Fruit fly (Drosophila melanogaster) whole organism, prepupa: ENCODE results near the gene RabX6.

Experiments
- Blimp-1 ChIP-seq: fragments of 200-800 bp; sonication (Bioruptor generic); optimal IDR thresholded peaks from 3 replicates; lab custom pipeline; 2017; ENCODE audit warnings: missing biosample characterization, missing genetic modification characterization, mild to moderate bottlenecking, moderate library complexity, missing genetic modification reagents
- CG10631 ChIP-seq: fragments of 200-800 bp; sonication (Bioruptor generic); optimal IDR thresholded peaks from 2 replicates; lab custom pipeline; 2016; ENCODE audit warnings: missing biosample characterization, missing genetic modification characterization
- CG10669 ChIP-seq: fragments of 200-800 bp; sonication (Bioruptor generic); optimal IDR thresholded peaks from 3 replicates; lab custom pipeline; 2018; ENCODE audit warnings: missing biosample characterization, mild to moderate bottlenecking, missing genetic modification characterization, moderate library complexity
- CG11294 ChIP-seq: fragments of 200-800 bp; sonication (Bioruptor generic); IDR thresholded peaks from 2 replicates; pipeline ENCODE4 v1.3.6; 2022; ENCODE audit warnings: missing biosample characterization, missing genetic modification characterization
- CG11762 ChIP-seq: fragments of 200-800 bp; sonication (Bioruptor generic); optimal IDR thresholded peaks from 3 replicates; lab custom pipeline; 2016; ENCODE audit warnings: missing biosample characterization, missing genetic modification characterization; ENCODE audit not compliant: insufficient read depth
- CG11902 ChIP-seq: fragments of 200-800 bp; sonication (Bioruptor generic); optimal IDR thresholded peaks from 3 replicates; lab custom pipeline; 2016; ENCODE audit warnings: missing biosample characterization, missing genetic modification characterization
- CG15336 ChIP-seq: fragments of 200-800 bp; sonication (Bioruptor generic); IDR thresholded peaks from 2 replicates; pipeline ENCODE4 v1.3.6; 2022; ENCODE audit warnings: missing biosample characterization, missing genetic modification characterization
- CG16779 ChIP-seq: fragments of 200-800 bp; sonication (Bioruptor generic); optimal IDR thresholded peaks from 3 replicates; lab custom pipeline; 2017; ENCODE audit warnings: missing biosample characterization, mild to moderate bottlenecking, missing genetic modification characterization
- CG3032 ChIP-seq: fragments of 200-800 bp; optimal IDR thresholded peaks from 2 replicates; lab custom pipeline; 2019; ENCODE audit warnings: missing biosample characterization, mild to moderate bottlenecking, missing genetic modification characterization, moderate library complexity
- CG31627 ChIP-seq: fragments of 200-800 bp; sonication (Bioruptor generic); optimal IDR thresholded peaks from 3 replicates; lab custom pipeline; 2016; ENCODE audit warnings: missing biosample characterization, missing genetic modification characterization
- CG3919 ChIP-seq: fragments of 200-800 bp; sonication (Bioruptor generic); optimal IDR thresholded peaks from 3 replicates; lab custom pipeline; 2016; ENCODE audit warnings: missing biosample characterization, missing genetic modification characterization
- CG4318 ChIP-seq: fragments of 200-800 bp; sonication (Bioruptor generic); optimal IDR thresholded peaks from 3 replicates; lab custom pipeline; 2017; ENCODE audit warnings: missing biosample characterization, mild to moderate bottlenecking, missing genetic modification characterization
- CG6163 ChIP-seq: fragments of 200-800 bp; sonication (Bioruptor generic); IDR thresholded peaks from 3 replicates; pipeline ENCODE4 v1.3.6; 2022; ENCODE audit warnings: missing biosample characterization, missing genetic modification characterization
- CG6276 ChIP-seq: fragments of 200-800 bp; sonication (Bioruptor generic); optimal IDR thresholded peaks from 2 replicates; lab custom pipeline; 2017; ENCODE audit warnings: missing biosample characterization, mild to moderate bottlenecking, missing genetic modification characterization
- CG6792 ChIP-seq: fragments of 200-800 bp; sonication (Bioruptor generic); optimal IDR thresholded peaks from 3 replicates; lab custom pipeline; 2016; ENCODE audit warnings: missing biosample characterization, missing genetic modification characterization
- CG6808 ChIP-seq: fragments of 200-800 bp; sonication (Bioruptor generic); optimal IDR thresholded peaks from 3 replicates; lab custom pipeline; 2017; ENCODE audit warnings: missing biosample characterization, missing genetic modification characterization, mild to moderate bottlenecking, moderate library complexity, missing genetic modification reagents
- CG6854 ChIP-seq: fragments of 200-800 bp; sonication (Bioruptor generic); optimal IDR thresholded peaks from 2 replicates; lab custom pipeline; 2017; ENCODE audit warnings: missing biosample characterization, mild to moderate bottlenecking, missing genetic modification characterization
- CG8119 ChIP-seq: fragments of 200-800 bp; sonication (Bioruptor generic); IDR thresholded peaks from 3 replicates; pipeline ENCODE4 v1.3.6; 2022; ENCODE audit warnings: missing biosample characterization, missing genetic modification characterization
- CG8319 ChIP-seq: fragments of 200-800 bp; sonication (Bioruptor generic); optimal IDR thresholded peaks from 3 replicates; lab custom pipeline; 2016; ENCODE audit warnings: missing biosample characterization, missing genetic modification characterization
- CG8632 ChIP-seq: fragments of 200-800 bp; sonication (Bioruptor generic); optimal IDR thresholded peaks from 3 replicates; lab custom pipeline; 2016; ENCODE audit warnings: missing biosample characterization, missing genetic modification characterization
- CG9139 ChIP-seq: fragments of 200-800 bp; sonication (Bioruptor generic); optimal IDR thresholded peaks from 3 replicates; lab custom pipeline; 2017; ENCODE audit warnings: missing biosample characterization, mild to moderate bottlenecking, missing genetic modification characterization
- Eip75B ChIP-seq: fragments of 200-800 bp; sonication (Bioruptor generic); optimal IDR thresholded peaks from 3 replicates; lab custom pipeline; 2016; ENCODE audit warnings: missing biosample characterization, missing genetic modification characterization
- Eip78C ChIP-seq: fragments of 200-800 bp; sonication (Bioruptor generic); peaks from one replicate; lab custom pipeline; 2016; ENCODE audit warnings: missing biosample characterization, missing genetic modification characterization
- Gug ChIP-seq: fragments of 200-800 bp; sonication (Bioruptor generic); IDR thresholded peaks from 2 replicates; pipeline ENCODE4 v1.3.6; 2022; ENCODE audit warnings: missing biosample characterization, missing genetic modification characterization
- Hr38 ChIP-seq: sonication (Bioruptor generic); optimal IDR thresholded peaks from 2 replicates; lab custom pipeline; 2016; ENCODE audit warnings: missing biosample characterization, missing genetic modification characterization
- Hr4 ChIP-seq: fragments of 200-800 bp; sonication (Bioruptor generic); optimal IDR thresholded peaks from 3 replicates; lab custom pipeline; 2016; ENCODE audit warnings: missing biosample characterization, missing genetic modification characterization
- Met ChIP-seq: fragments of 200-800 bp; sonication (Bioruptor generic); optimal IDR thresholded peaks from 3 replicates; lab custom pipeline; 2016; ENCODE audit warnings: missing biosample characterization, missing genetic modification characterization
- OdsH ChIP-seq: fragments of 200-800 bp; sonication (Bioruptor generic); optimal IDR thresholded peaks from 3 replicates; lab custom pipeline; 2016; ENCODE audit warnings: missing biosample characterization, missing genetic modification characterization
- Smox ChIP-seq: fragments of 200-800 bp; sonication (Bioruptor generic); optimal IDR thresholded peaks from 3 replicates; lab custom pipeline; 2016; ENCODE audit warnings: missing biosample characterization, missing genetic modification characterization
- Sox102F ChIP-seq: fragments of 200-800 bp; sonication (Bioruptor generic); optimal IDR thresholded peaks from 2 replicates; lab custom pipeline; 2016; ENCODE audit warnings: missing biosample characterization, mild to moderate bottlenecking, missing genetic modification characterization
- Sox14 ChIP-seq: fragments of 200-800 bp; sonication (Bioruptor generic); optimal IDR thresholded peaks from 3 replicates; lab custom pipeline; 2016; ENCODE audit warnings: missing biosample characterization, missing genetic modification characterization
- Sox15 ChIP-seq: fragments of 200-800 bp; sonication (Bioruptor generic); optimal IDR thresholded peaks from 3 replicates; lab custom pipeline; 2016; ENCODE audit warnings: missing biosample characterization, missing genetic modification characterization
- achi ChIP-seq: fragments of 200-800 bp; sonication (Bioruptor generic); optimal IDR thresholded peaks from 3 replicates; lab custom pipeline; 2016; ENCODE audit warnings: missing biosample characterization, missing genetic modification characterization
- acj6 ChIP-seq: fragments of 200-800 bp; sonication (Bioruptor generic); optimal IDR thresholded peaks from 3 replicates; lab custom pipeline; 2016; ENCODE audit warnings: missing biosample characterization, missing genetic modification characterization
- dac ChIP-seq: fragments of 200-800 bp; sonication (Bioruptor generic); optimal IDR thresholded peaks from 2 replicates; lab custom pipeline; 2017; ENCODE audit warnings: missing biosample characterization, mild to moderate bottlenecking, missing genetic modification characterization
- dsx ChIP-seq: fragments of 200-800 bp; optimal IDR thresholded peaks from 3 replicates; lab custom pipeline; 2019; ENCODE audit warnings: missing biosample characterization, mild to moderate bottlenecking, missing genetic modification characterization, moderate library complexity; ENCODE audit not compliant: poor library complexity, severe bottlenecking
- eg ChIP-seq: fragments of 200-800 bp; sonication (Bioruptor generic); IDR thresholded peaks from 3 replicates; pipeline ENCODE4 v1.3.6; 2022; ENCODE audit warnings: missing biosample characterization, missing genetic modification characterization
- esn ChIP-seq: fragments of 200-800 bp; sonication (Bioruptor generic); optimal IDR thresholded peaks from 2 replicates; lab custom pipeline; 2016; ENCODE audit warnings: missing biosample characterization, mild to moderate bottlenecking, missing genetic modification characterization, moderate library complexity
- fd59A ChIP-seq: fragments of 200-800 bp; sonication (Bioruptor generic); optimal IDR thresholded peaks from 2 replicates; lab custom pipeline; 2017; ENCODE audit warnings: missing biosample characterization, mild to moderate bottlenecking, missing genetic modification characterization, missing genetic modification reagents
- fd85E ChIP-seq: fragments of 200-800 bp; sonication (Bioruptor generic); optimal IDR thresholded peaks from 3 replicates; lab custom pipeline; 2016; ENCODE audit warnings: missing biosample characterization, missing genetic modification characterization
- fkh ChIP-seq: fragments of 200-800 bp; sonication (Bioruptor generic); optimal IDR thresholded peaks from 3 replicates; lab custom pipeline; 2017; ENCODE audit warnings: missing biosample characterization, mild to moderate bottlenecking, missing genetic modification characterization, moderate library complexity
- lz ChIP-seq: fragments of 200-800 bp; sonication (Bioruptor generic); optimal IDR thresholded peaks from 3 replicates; lab custom pipeline; 2016; ENCODE audit warnings: missing biosample characterization, missing genetic modification characterization
- net ChIP-seq: fragments of 200-800 bp; sonication (Bioruptor generic); optimal IDR thresholded peaks from 3 replicates; lab custom pipeline; 2016; ENCODE audit warnings: missing biosample characterization, missing genetic modification characterization
- pdm3 ChIP-seq: fragments of 200-800 bp; sonication (Bioruptor generic); optimal IDR thresholded peaks from 3 replicates; lab custom pipeline; 2016; ENCODE audit warnings: missing biosample characterization, missing genetic modification characterization
- spab ChIP-seq: fragments of 200-800 bp; sonication (Bioruptor generic); optimal IDR thresholded peaks from 2 replicates; lab custom pipeline; 2017; ENCODE audit warnings: missing biosample characterization, mild to moderate bottlenecking, missing genetic modification characterization, missing genetic modification reagents
- ss ChIP-seq, 2 experiments: fragments of 200-800 bp; sonication (Bioruptor generic); optimal IDR thresholded peaks; 2 replicates in 1 of 2; 3 replicates in 1 of 2; lab custom pipeline; 2017 to 2018; ENCODE audit warnings: mild to moderate bottlenecking in 2 of 2, missing biosample characterization in 2 of 2, missing genetic modification characterization in 2 of 2, moderate library complexity in 1 of 2
- topi ChIP-seq: fragments of 200-800 bp; sonication (Bioruptor generic); optimal IDR thresholded peaks from 3 replicates; lab custom pipeline; 2016; ENCODE audit warnings: missing biosample characterization, missing genetic modification characterization
- vri ChIP-seq: fragments of 200-800 bp; sonication (Bioruptor generic); optimal IDR thresholded peaks from 3 replicates; lab custom pipeline; 2016; ENCODE audit warnings: missing biosample characterization, mild to moderate bottlenecking, missing genetic modification characterization

The RabX6 gene

DNA sequence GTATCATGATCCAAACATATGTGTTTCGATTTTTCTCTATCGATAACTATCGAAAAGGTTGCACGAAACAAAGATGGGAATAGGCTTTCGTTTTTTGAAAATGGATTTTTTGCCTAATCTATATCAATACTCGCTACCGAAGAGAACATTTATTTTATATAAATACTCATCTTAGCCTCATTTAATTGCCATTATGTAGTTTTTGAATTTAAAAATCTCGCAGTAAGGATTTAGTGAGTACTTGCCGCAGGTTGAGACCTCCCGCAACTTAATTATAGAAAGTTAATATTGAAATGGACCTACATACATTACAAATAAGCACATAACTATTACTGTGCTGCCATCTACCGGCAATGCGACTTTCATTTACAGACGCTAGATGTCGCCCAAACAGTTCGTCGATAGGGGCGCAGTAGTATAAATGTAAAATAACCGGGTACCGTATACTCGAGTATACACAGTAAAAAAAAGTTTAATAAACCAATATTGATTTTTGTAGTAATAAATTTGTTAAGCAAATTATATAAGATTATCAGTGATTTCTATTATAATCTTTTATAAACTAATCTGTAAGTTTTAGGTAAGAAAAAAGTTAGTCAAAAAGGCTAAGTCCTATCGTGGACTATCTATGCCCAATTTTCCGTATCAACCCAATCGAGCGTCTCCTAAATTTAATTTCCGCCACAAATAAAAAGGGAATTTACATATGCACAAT lies 21.7 kb downstream of the RabX6 start, which contains the start of gene CG13896 (continued):
- TF ChIP-seq CG8119 (GFP tag; lab: Robert Waterston, UW) (peak; percentile 82; the same call in 2 of the 3 replicates), Met (GFP tag; lab: Kevin White, UChicago) (peak; percentile 84), eg (GFP tag; lab: Robert Waterston, UW) (peak; percentile 81), CG3919 (GFP tag; lab: Kevin White, UChicago) (peak; percentile 84), acj6 (GFP tag; lab: Kevin White, UChicago) (peak; percentile 77), CG31627 (GFP tag; lab: Kevin White, UChicago) (peak; percentile 91), CG10669 (GFP tag; lab: Kevin White, UChicago) (peak; percentile 72), dac (GFP tag; lab: Kevin White, UChicago) (peak; percentile 45), CG10631 (GFP tag; lab: Kevin White, UChicago) (peak; percentile 69), Blimp-1 (GFP tag; lab: Kevin White, UChicago) (peak; percentile 23), CG8632 (GFP tag; lab: Kevin White, UChicago) (peak; percentile 31), Sox102F (GFP tag; lab: Kevin White, UChicago) (peak; percentile 79), OdsH (GFP tag; lab: Kevin White, UChicago) (peak; percentile 77), CG3032 (tag; lab: Kevin White, UChicago) (peak; percentile 60), esn (peak; percentile 86), pdm3 (GFP tag; lab: Kevin White, UChicago) (peak; percentile 82), CG15336 (GFP tag; lab: Robert Waterston, UW) (peak; percentile 85), Smox (GFP tag; lab: Kevin White, UChicago) (peak; percentile 74), Sox15 (GFP tag; lab: Kevin White, UChicago) (peak; percentile 25), Eip78C (GFP tag; lab: Kevin White, UChicago) (peak; percentile 92), Sox14 (GFP tag; lab: Kevin White, UChicago) (peak; percentile 74), CG16779 (tag; lab: Kevin White, UChicago) (peak; percentile 51)
- TF ChIP-seq, all 60 proteins: peak for 55

DNA sequence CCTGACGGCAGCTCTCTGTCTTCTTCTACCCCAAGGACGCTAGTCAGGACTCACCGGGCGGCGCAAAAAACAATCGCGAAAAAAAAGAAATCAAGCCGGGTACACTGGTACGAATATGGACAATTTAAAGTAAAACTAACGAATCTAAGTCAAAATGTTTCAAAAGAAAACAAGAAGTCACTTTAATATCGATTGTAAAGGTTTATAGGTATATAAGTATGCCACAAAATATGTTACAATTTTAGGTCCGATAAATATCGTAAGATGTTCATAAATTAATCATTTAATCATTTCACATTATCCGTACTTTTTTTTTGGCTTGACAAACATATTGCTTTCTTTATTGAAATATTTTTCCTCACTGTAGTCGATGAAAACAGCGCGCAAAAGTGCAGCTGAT lies 25.8 kb downstream of the RabX6 start:
- TF ChIP-seq CG15336 (GFP tag; lab: Robert Waterston, UW) (no peak), CG4318 (GFP tag; lab: Kevin White, UChicago) (no peak), CG16779 (tag; lab: Kevin White, UChicago) (no peak), fd85E (GFP tag; lab: Kevin White, UChicago) (no peak), CG3919 (GFP tag; lab: Kevin White, UChicago) (no peak), CG6276 (no peak), CG6792 (GFP tag; lab: Kevin White, UChicago) (no peak), dsx (GFP tag; lab: Kevin White, UChicago) (no peak), spab (GFP tag; lab: Kevin White, UChicago) (no peak), CG6808 (GFP tag; lab: Kevin White, UChicago) (no peak), Sox14 (GFP tag; lab: Kevin White, UChicago) (no peak), fd59A (GFP tag; lab: Kevin White, UChicago) (no peak), CG8632 (GFP tag; lab: Kevin White, UChicago) (no peak), fkh (GFP tag; lab: Kevin White, UChicago) (no peak), CG11902 (GFP tag; lab: Kevin White, UChicago) (no peak), achi (GFP tag; lab: Kevin White, UChicago) (peak; percentile 13), net (GFP tag; lab: Kevin White, UChicago) (no peak), CG3032 (tag; lab: Kevin White, UChicago) (no peak), CG8319 (GFP tag; lab: Kevin White, UChicago) (no peak), CG9139 (GFP tag; lab: Kevin White, UChicago) (no peak), Eip75B (GFP tag; lab: Kevin White, UChicago) (peak; percentile 13), CG6163 (no peak), ss (GFP tag; optimal IDR thresholded peaks at IDR 0.05; lab: Kevin White, UChicago) (no peak), Met (GFP tag; lab: Kevin White, UChicago) (peak; percentile 5), Gug (GFP tag; lab: Robert Waterston, UW) (no peak), CG11762 (GFP tag; lab: Kevin White, UChicago) (no peak), vri (no peak), CG6854 (GFP tag; lab: Kevin White, UChicago) (no peak), lz (no peak), Hr38 (GFP tag; lab: Kevin White, UChicago) (no peak), Blimp-1 (GFP tag; lab: Kevin White, UChicago) (no peak), Hr4 (GFP tag; lab: Kevin White, UChicago) (no peak), topi (GFP tag; lab: Kevin White, UChicago) (peak; percentile 2), CG11294 (GFP tag; lab: Robert Waterston, UW) (no peak)
